Worm (Caenorhabditis elegans) whole organism, young adult: ENCODE data around the gene ncx-8.

ENCODE experiments used
- B0261.1 ChIP-seq: sonication (generic microtip); optimal IDR thresholded peaks from 2 replicates; lab custom pipeline; 2016; ENCODE audit warnings: mild to moderate bottlenecking, missing genetic modification characterization, moderate library complexity, missing compliant biosample characterization
- D2030.7 ChIP-seq: fragments of 200-800 bp; sonication (Bioruptor generic); IDR thresholded peaks from 2 replicates; pipeline ENCODE4 v1.3.6; 2022; ENCODE audit warnings: missing genetic modification reagents, missing genetic modification characterization, missing compliant biosample characterization
- F22D6.2 ChIP-seq: sonication (generic microtip); optimal IDR thresholded peaks from 2 replicates; lab custom pipeline; 2016; ENCODE audit warnings: mild to moderate bottlenecking, missing genetic modification characterization, missing compliant biosample characterization
- F49E8.2 ChIP-seq: sonication (generic microtip); optimal IDR thresholded peaks from 3 replicates; lab custom pipeline; 2017; ENCODE audit warnings: missing genetic modification characterization, mild to moderate bottlenecking, missing compliant biosample characterization, antibody characterized with exemption, moderate library complexity; ENCODE audit not compliant: insufficient read depth
- Y53G8AR.9 ChIP-seq: fragments of 200-800 bp; sonication (Bioruptor generic); conservative IDR thresholded peaks from 2 replicates; pipeline ENCODE4 v1.3.6; 2022; ENCODE audit warnings: missing genetic modification reagents, missing genetic modification characterization, missing compliant biosample characterization
- Y56A3A.18 ChIP-seq: fragments of 200-800 bp; sonication (Bioruptor generic); IDR thresholded peaks from 2 replicates; pipeline ENCODE4 v1.3.6; 2022; ENCODE audit warnings: missing genetic modification reagents, missing genetic modification characterization, missing compliant biosample characterization
- Y95B8A.8 ChIP-seq: fragments of 200-800 bp; sonication (Bioruptor generic); IDR thresholded peaks from 2 replicates; pipeline ENCODE4 v1.3.6; 2022; ENCODE audit warnings: missing genetic modification reagents, missing genetic modification characterization, missing compliant biosample characterization
- ZK185.1 ChIP-seq: sonication (generic microtip); optimal IDR thresholded peaks from 2 replicates; lab custom pipeline; 2016; ENCODE audit warnings: mild to moderate bottlenecking, missing genetic modification characterization, missing compliant biosample characterization; ENCODE audit not compliant: poor library complexity, severe bottlenecking
- akir-1 ChIP-seq: fragments of 200-800 bp; sonication (Bioruptor generic); optimal IDR thresholded peaks from 2 replicates; lab custom pipeline; 2018; ENCODE audit warnings: mild to moderate bottlenecking, missing genetic modification characterization, moderate library complexity, missing compliant biosample characterization
- aptf-2 ChIP-seq: fragments of 200-800 bp; sonication (Bioruptor generic); conservative IDR thresholded peaks from 2 replicates; pipeline ENCODE4 v1.3.6; 2022; ENCODE audit warnings: missing genetic modification reagents, missing genetic modification characterization, missing compliant biosample characterization
- atf-7 ChIP-seq: sonication (generic microtip); optimal IDR thresholded peaks from 2 replicates; lab custom pipeline; 2017; ENCODE audit warnings: mild to moderate bottlenecking, missing genetic modification characterization, missing compliant biosample characterization
- athp-1 ChIP-seq: sonication (generic microtip); optimal IDR thresholded peaks from 2 replicates; lab custom pipeline; 2017; ENCODE audit warnings: mild to moderate bottlenecking, missing genetic modification characterization, missing compliant biosample characterization
- attf-3 ChIP-seq: fragments of 200-800 bp; sonication (Bioruptor generic); conservative IDR thresholded peaks from 2 replicates; pipeline ENCODE4 v1.3.6; 2022; ENCODE audit warnings: missing genetic modification reagents, missing genetic modification characterization, missing compliant biosample characterization
- ccch-3 ChIP-seq: fragments of 200-800 bp; sonication (Bioruptor generic); optimal IDR thresholded peaks from 2 replicates; lab custom pipeline; 2018; ENCODE audit warnings: mild to moderate bottlenecking, missing genetic modification characterization, missing compliant biosample characterization
- ceh-100 ChIP-seq: fragments of 200-800 bp; sonication (Bioruptor generic); IDR thresholded peaks from 2 replicates; pipeline ENCODE4 v1.3.6; 2022; ENCODE audit warnings: missing genetic modification reagents, missing genetic modification characterization, missing compliant biosample characterization
- ceh-79 ChIP-seq: sonication (generic microtip); optimal IDR thresholded peaks from 2 replicates; lab custom pipeline; 2017; ENCODE audit warnings: mild to moderate bottlenecking, missing genetic modification characterization, missing compliant biosample characterization
- die-1 ChIP-seq: sonication (generic microtip); optimal IDR thresholded peaks from 2 replicates; lab custom pipeline; 2016; ENCODE audit warnings: missing genotype, mild to moderate bottlenecking, missing genetic modification characterization, missing compliant biosample characterization
- dpff-1 ChIP-seq: sonication (generic microtip); optimal IDR thresholded peaks from 2 replicates; lab custom pipeline; 2017; ENCODE audit warnings: mild to moderate bottlenecking, missing genetic modification characterization, missing compliant biosample characterization
- ets-4 ChIP-seq: fragments of 200-800 bp; sonication (Bioruptor generic); optimal IDR thresholded peaks from 2 replicates; lab custom pipeline; 2018; ENCODE audit warnings: mild to moderate bottlenecking, missing genetic modification characterization, missing compliant biosample characterization
- hmg-1.2 ChIP-seq: fragments of 200-800 bp; sonication (Bioruptor generic); IDR thresholded peaks from 2 replicates; pipeline ENCODE4 v1.3.6; 2022; ENCODE audit warnings: missing genetic modification reagents, missing genetic modification characterization, missing compliant biosample characterization
- let-607 ChIP-seq, 2 experiments: fragments of 200-800 bp in 1 of 2; sonication (Bioruptor generic) in 1 of 2; sonication (generic microtip) in 1 of 2; optimal IDR thresholded peaks; 2 replicates each; lab custom pipeline; 2016 to 2018; ENCODE audit warnings: mild to moderate bottlenecking in 2 of 2, missing compliant biosample characterization in 2 of 2, missing genetic modification characterization in 2 of 2, moderate library complexity in 2 of 2, missing genotype in 1 of 2
- lin-40 ChIP-seq: sonication (generic microtip); optimal IDR thresholded peaks from 2 replicates; lab custom pipeline; 2016; ENCODE audit warnings: missing genetic modification characterization, mild to moderate bottlenecking, missing compliant biosample characterization, missing genotype, missing genetic modification reagents
- madf-10 ChIP-seq: sonication (generic microtip); optimal IDR thresholded peaks from 2 replicates; lab custom pipeline; 2016; ENCODE audit warnings: mild to moderate bottlenecking, missing genetic modification characterization, missing compliant biosample characterization
- madf-3 ChIP-seq: fragments of 200-800 bp; sonication (Bioruptor generic); IDR thresholded peaks from 2 replicates; pipeline ENCODE4 v1.3.6; 2022; ENCODE audit warnings: missing genetic modification reagents, missing genetic modification characterization, missing compliant biosample characterization
- nfya-2 ChIP-seq: fragments of 200-800 bp; sonication (Bioruptor generic); IDR thresholded peaks from 2 replicates; pipeline ENCODE4 v1.3.6; 2022; ENCODE audit warnings: missing genetic modification reagents, missing genetic modification characterization, missing compliant biosample characterization
- nhr-90 ChIP-seq: sonication (generic microtip); optimal IDR thresholded peaks from 2 replicates; lab custom pipeline; 2016; ENCODE audit warnings: missing genotype, mild to moderate bottlenecking, missing genetic modification characterization, missing compliant biosample characterization
- sdz-38 ChIP-seq: sonication (generic microtip); optimal IDR thresholded peaks from 2 replicates; lab custom pipeline; 2016; ENCODE audit warnings: missing genotype, missing genetic modification characterization, missing compliant biosample characterization
- snpc-3.4 ChIP-seq: sonication (generic microtip); optimal IDR thresholded peaks from 2 replicates; lab custom pipeline; 2017; ENCODE audit warnings: missing genetic modification characterization, mild to moderate bottlenecking, missing compliant biosample characterization, antibody characterized with exemption, moderate library complexity, missing genotype, missing genetic modification reagents
- somi-1 ChIP-seq: fragments of 200-800 bp; sonication (Bioruptor generic); optimal IDR thresholded peaks from 2 replicates; lab custom pipeline; 2018; ENCODE audit warnings: mild to moderate bottlenecking, missing genetic modification characterization, missing compliant biosample characterization
- sptf-2 ChIP-seq: fragments of 200-800 bp; sonication (Bioruptor generic); optimal IDR thresholded peaks from 2 replicates; lab custom pipeline; 2018; ENCODE audit warnings: mild to moderate bottlenecking, missing genetic modification characterization, missing compliant biosample characterization
- xnd-1 ChIP-seq: sonication (generic microtip); optimal IDR thresholded peaks from 2 replicates; lab custom pipeline; 2016; ENCODE audit warnings: missing genotype, missing genetic modification reagents, missing genetic modification characterization, missing compliant biosample characterization
- zim-3 ChIP-seq: sonication (generic microtip); optimal IDR thresholded peaks from 2 replicates; lab custom pipeline; 2017; ENCODE audit warnings: mild to moderate bottlenecking, missing genetic modification characterization, moderate library complexity, missing compliant biosample characterization
- ztf-18 ChIP-seq: sonication (generic microtip); optimal IDR thresholded peaks from 2 replicates; lab custom pipeline; 2016; ENCODE audit warnings: missing genotype, mild to moderate bottlenecking, missing genetic modification characterization, missing compliant biosample characterization
- ztf-22 ChIP-seq: fragments of 200-800 bp; sonication (Bioruptor generic); optimal IDR thresholded peaks from 2 replicates; lab custom pipeline; 2018; ENCODE audit warnings: mild to moderate bottlenecking, missing genetic modification characterization, moderate library complexity, missing compliant biosample characterization
- ztf-3 ChIP-seq: fragments of 200-800 bp; sonication (Bioruptor generic); optimal IDR thresholded peaks from 2 replicates; lab custom pipeline; 2018; ENCODE audit warnings: mild to moderate bottlenecking, missing genetic modification characterization, missing compliant biosample characterization

Gene ncx-8

ce11 chrV:4937337-4937736, 49.7 kb downstream of the ncx-8 start:
- TF ChIP-seq ccch-3 (no peak), atf-7 (tag; lab: Kevin White, UChicago) (no peak), ztf-22 (GFP tag; lab: Kevin White, UChicago) (no peak), F49E8.2 (no peak), Y56A3A.18 (GFP tag; lab: Robert Waterston, UW) (no peak), ceh-100 (GFP tag; lab: Robert Waterston, UW) (no peak), Y95B8A.8 (GFP tag; lab: Robert Waterston, UW) (no peak), ztf-3 (GFP tag; lab: Kevin White, UChicago) (no peak), Y53G8AR.9 (GFP tag; lab: Robert Waterston, UW) (no peak), zim-3 (no peak), xnd-1 (no peak), ceh-79 (no peak), akir-1 (GFP tag; lab: Kevin White, UChicago) (no peak), D2030.7 (GFP tag; lab: Robert Waterston, UW) (no peak)

- TF ChIP-seq ztf-18 (tag; lab: Kevin White, UChicago) (no peak), madf-10 (tag; lab: Kevin White, UChicago) (no peak), snpc-3.4 (tag; lab: Kevin White, UChicago) (no peak), madf-3 (no peak), dpff-1 (no peak), B0261.1 (no peak), F22D6.2 (tag; lab: Kevin White, UChicago) (no peak), sptf-2 (GFP tag; lab: Kevin White, UChicago) (no peak), nhr-90 (tag; lab: Kevin White, UChicago) (no peak), aptf-2 (GFP tag; lab: Robert Waterston, UW) (no peak), let-607 (tag; optimal IDR thresholded peaks at IDR 0.05; lab: Kevin White, UChicago) (no peak), attf-3 (GFP tag; lab: Robert Waterston, UW) (no peak), ZK185.1 (tag; lab: Kevin White, UChicago) (no peak), die-1 (no peak)
Measured at ce11 chrV:4935096-4935495, 51.9 kb downstream of the ncx-8 start.

- no peak for TF ChIP-seq ets-4 (GFP tag; lab: Kevin White, UChicago)
- no peak for TF ChIP-seq sdz-38 (tag; lab: Kevin White, UChicago)
- TF ChIP-seq nfya-2 (GFP tag; lab: Robert Waterston, UW), result no peak
- TF ChIP-seq lin-40 (tag; lab: Kevin White, UChicago), result no peak
- no peak for TF ChIP-seq athp-1 (tag; lab: Kevin White, UChicago)
- TF ChIP-seq nhr-90 (tag; lab: Kevin White, UChicago), result no peak
- no peak for TF ChIP-seq somi-1 (GFP tag; lab: Kevin White, UChicago)
- TF ChIP-seq hmg-1.2 (GFP tag; lab: Robert Waterston, UW), result no peak
Measured at ce11 chrV:4934406-4934805, 52.6 kb downstream of the ncx-8 start, which contains the start of gene catp-2. Gene catp-2, plus strand, starts transcription at chrV:4934706.
